Fruit fly (Drosophila melanogaster) whole organism, embryonic: ENCODE results near the gene CG10116.
A peak's percentile ranks its signal among the peaks of the same experiment; 100 is the strongest.

ENCODE experiments used
- Antp ChIP-seq: fragments of 200-800 bp; sonication (Bioruptor generic); optimal IDR thresholded peaks from 3 replicates; lab custom pipeline; 2016; ENCODE audit warnings: missing biosample characterization, missing genetic modification characterization
- CG10654 ChIP-seq: fragments of 200-800 bp; sonication (Bioruptor generic); optimal IDR thresholded peaks from 2 replicates; lab custom pipeline; 2016; ENCODE audit warnings: missing biosample characterization, missing genetic modification characterization
- CG11504 ChIP-seq: fragments of 200-800 bp; sonication (Bioruptor generic); optimal IDR thresholded peaks from 3 replicates; lab custom pipeline; 2019; ENCODE audit warnings: missing biosample characterization, mild to moderate bottlenecking, missing genetic modification characterization, moderate library complexity
- CG11723 ChIP-seq: fragments of 200-800 bp; sonication (Bioruptor generic); optimal IDR thresholded peaks from 2 replicates; lab custom pipeline; 2017; ENCODE audit warnings: missing biosample characterization, mild to moderate bottlenecking, missing genetic modification characterization
- CG12744 ChIP-seq: fragments of 200-800 bp; sonication (Bioruptor generic); optimal IDR thresholded peaks from 2 replicates; lab custom pipeline; 2016; ENCODE audit warnings: missing biosample characterization, missing genetic modification characterization
- CG30020 ChIP-seq: fragments of 200-800 bp; optimal IDR thresholded peaks from 2 replicates; lab custom pipeline; 2019; ENCODE audit warnings: missing biosample characterization, mild to moderate bottlenecking, missing genetic modification characterization, moderate library complexity
- CG3065 ChIP-seq: fragments of 200-800 bp; sonication (Bioruptor generic); optimal IDR thresholded peaks from 2 replicates; lab custom pipeline; 2016; ENCODE audit warnings: missing biosample characterization, missing genetic modification characterization
- CG31365 ChIP-seq: fragments of 200-800 bp; sonication (Bioruptor generic); optimal IDR thresholded peaks from 2 replicates; lab custom pipeline; 2018; ENCODE audit warnings: missing biosample characterization, mild to moderate bottlenecking, missing genetic modification characterization
- CG31388 ChIP-seq: fragments of 200-800 bp; sonication (Bioruptor generic); optimal IDR thresholded peaks from 2 replicates; lab custom pipeline; 2016; ENCODE audit warnings: missing biosample characterization, missing genetic modification characterization
- CG32772 ChIP-seq: fragments of 200-800 bp; sonication (Bioruptor generic); IDR thresholded peaks from 2 replicates; pipeline ENCODE4 v1.3.6; 2022; ENCODE audit warnings: missing biosample characterization, missing genetic modification characterization
- CG33213 ChIP-seq: fragments of 200-800 bp; sonication (Bioruptor generic); optimal IDR thresholded peaks from 3 replicates; lab custom pipeline; 2016; ENCODE audit warnings: missing biosample characterization, missing genetic modification characterization
- CG33557 ChIP-seq: fragments of 200-800 bp; sonication (Bioruptor generic); optimal IDR thresholded peaks from 2 replicates; lab custom pipeline; 2019; ENCODE audit warnings: missing biosample characterization, mild to moderate bottlenecking, missing genetic modification characterization, moderate library complexity
- CG3407 ChIP-seq: fragments of 200-800 bp; sonication (Bioruptor generic); optimal IDR thresholded peaks from 2 replicates; lab custom pipeline; 2018; ENCODE audit warnings: missing biosample characterization, mild to moderate bottlenecking, missing genetic modification characterization
- CG5245 ChIP-seq: fragments of 200-800 bp; sonication (Bioruptor generic); optimal IDR thresholded peaks from 3 replicates; lab custom pipeline; 2016; ENCODE audit warnings: missing biosample characterization, missing genetic modification characterization
- D19B ChIP-seq: fragments of 200-800 bp; sonication (Bioruptor generic); optimal IDR thresholded peaks from 2 replicates; lab custom pipeline; 2017; ENCODE audit warnings: missing biosample characterization, mild to moderate bottlenecking, missing genetic modification characterization
- Dref ChIP-seq: fragments of 200-800 bp; sonication (Bioruptor generic); IDR thresholded peaks from 2 replicates; pipeline ENCODE4 v1.3.6; 2022; ENCODE audit warnings: missing biosample characterization, missing genetic modification characterization
- HHEX ChIP-seq: fragments of 200-800 bp; sonication (Bioruptor generic); optimal IDR thresholded peaks from 3 replicates; lab custom pipeline; 2017; ENCODE audit warnings: missing biosample characterization, mild to moderate bottlenecking, missing genetic modification characterization, missing genetic modification reagents
- HLH3B ChIP-seq: fragments of 200-800 bp; sonication (Bioruptor generic); IDR thresholded peaks from 2 replicates; pipeline ENCODE4 v1.3.6; 2022; ENCODE audit warnings: missing biosample characterization, missing genetic modification characterization
- Hsf ChIP-seq: fragments of 200-800 bp; sonication (Bioruptor generic); optimal IDR thresholded peaks from 3 replicates; lab custom pipeline; 2016; ENCODE audit warnings: missing biosample characterization, missing genetic modification characterization
- Kr ChIP-seq: fragments of 200-800 bp; sonication (Bioruptor generic); optimal IDR thresholded peaks from 2 replicates; lab custom pipeline; 2017; ENCODE audit warnings: missing biosample characterization, mild to moderate bottlenecking, missing genetic modification characterization
- Lim3 ChIP-seq: fragments of 200-800 bp; sonication (Bioruptor generic); IDR thresholded peaks from 2 replicates; pipeline ENCODE4 v1.3.6; 2022; ENCODE audit warnings: missing biosample characterization, missing genetic modification characterization
- Max ChIP-seq: fragments of 200-800 bp; sonication (Bioruptor generic); optimal IDR thresholded peaks from 2 replicates; lab custom pipeline; 2016; ENCODE audit warnings: missing biosample characterization, mild to moderate bottlenecking, missing genetic modification characterization
- NK7.1 ChIP-seq: fragments of 200-800 bp; sonication (Bioruptor generic); optimal IDR thresholded peaks from 3 replicates; lab custom pipeline; 2016; ENCODE audit warnings: missing biosample characterization, missing genetic modification characterization
- Nf-YC ChIP-seq: fragments of 200-800 bp; optimal IDR thresholded peaks from 3 replicates; lab custom pipeline; 2019; ENCODE audit warnings: missing biosample characterization, mild to moderate bottlenecking, missing genetic modification characterization, moderate library complexity
- Oli ChIP-seq: fragments of 200-800 bp; sonication (Bioruptor generic); optimal IDR thresholded peaks from 2 replicates; lab custom pipeline; 2018; ENCODE audit warnings: missing biosample characterization, mild to moderate bottlenecking, missing genetic modification characterization, moderate library complexity
- Ptx1 ChIP-seq: fragments of 200-800 bp; sonication (Bioruptor generic); IDR thresholded peaks from 2 replicates; pipeline ENCODE4 v1.3.6; 2022; ENCODE audit warnings: missing biosample characterization, missing genetic modification characterization
- Stat92E ChIP-seq, 3 experiments: fragments of >200 bp in 2 of 3; fragments of 200-800 bp in 1 of 3; sonication (Bioruptor generic) in 1 of 3; optimal IDR thresholded peaks; 2 replicates each; lab custom pipeline; 2017 to 2019; ENCODE audit warnings: missing biosample characterization in 3 of 3, missing genetic modification characterization in 3 of 3, mild to moderate bottlenecking in 1 of 3, moderate library complexity in 1 of 3
- Usf ChIP-seq: fragments of 200-800 bp; sonication (Bioruptor generic); optimal IDR thresholded peaks from 2 replicates; lab custom pipeline; 2017; ENCODE audit warnings: missing genotype, missing biosample characterization, missing genetic modification characterization
- ap ChIP-seq: fragments of 200-800 bp; sonication (Bioruptor generic); IDR thresholded peaks from 2 replicates; pipeline ENCODE4 v1.3.6; 2022; ENCODE audit warnings: missing biosample characterization, missing genetic modification characterization
- ash1 ChIP-seq: fragments of 200-800 bp; sonication (Bioruptor generic); optimal IDR thresholded peaks from 2 replicates; lab custom pipeline; 2018; ENCODE audit warnings: missing biosample characterization, mild to moderate bottlenecking, missing genetic modification characterization
- cato ChIP-seq: fragments of 200-800 bp; sonication (Bioruptor generic); optimal IDR thresholded peaks from 2 replicates; lab custom pipeline; 2016; ENCODE audit warnings: missing biosample characterization, missing genetic modification characterization, borderline replicate concordance
- cg ChIP-seq: fragments of 200-800 bp; sonication (Bioruptor generic); optimal IDR thresholded peaks from 3 replicates; lab custom pipeline; 2019; ENCODE audit warnings: missing biosample characterization, mild to moderate bottlenecking, missing genetic modification characterization, moderate library complexity
- disco-r ChIP-seq: fragments of 200-800 bp; sonication (Bioruptor generic); optimal IDR thresholded peaks from 2 replicates; lab custom pipeline; 2016; ENCODE audit warnings: missing biosample characterization, missing genetic modification characterization
- dm ChIP-seq: fragments of 200-800 bp; sonication (Bioruptor generic); optimal IDR thresholded peaks from 3 replicates; lab custom pipeline; 2016; ENCODE audit warnings: missing biosample characterization, missing genetic modification characterization
- ems ChIP-seq: fragments of 200-800 bp; sonication (Bioruptor generic); optimal IDR thresholded peaks from 3 replicates; lab custom pipeline; 2016; ENCODE audit warnings: missing biosample characterization, missing genetic modification characterization
- gce ChIP-seq: fragments of 200-800 bp; sonication (Bioruptor generic); IDR thresholded peaks from 3 replicates; pipeline ENCODE4 v1.3.6; 2022; ENCODE audit warnings: missing biosample characterization, missing genetic modification characterization
- her ChIP-seq: fragments of 200-800 bp; sonication (Bioruptor generic); optimal IDR thresholded peaks from 2 replicates; lab custom pipeline; 2016; ENCODE audit warnings: missing biosample characterization, missing genetic modification characterization
- hth ChIP-seq: fragments of >200 bp; optimal IDR thresholded peaks from 2 replicates; lab custom pipeline; 2017; ENCODE audit warnings: inconsistent platforms
- jumu ChIP-seq: fragments of 200-800 bp; sonication (Bioruptor generic); optimal IDR thresholded peaks from 3 replicates; lab custom pipeline; 2016; ENCODE audit warnings: missing biosample characterization, missing genetic modification characterization
- mirr ChIP-seq: fragments of 200-800 bp; sonication (Bioruptor generic); optimal IDR thresholded peaks from 3 replicates; lab custom pipeline; 2018; ENCODE audit warnings: missing biosample characterization, mild to moderate bottlenecking, missing genetic modification characterization
- nerfin-2 ChIP-seq: fragments of 200-800 bp; sonication (Bioruptor generic); IDR thresholded peaks from 2 replicates; pipeline ENCODE4 v1.3.6; 2022; ENCODE audit warnings: missing biosample characterization, missing genetic modification characterization; ENCODE audit not compliant: partially characterized antibody
- oc ChIP-seq: fragments of 200-800 bp; sonication (Bioruptor generic); optimal IDR thresholded peaks from 2 replicates; lab custom pipeline; 2018; ENCODE audit warnings: missing biosample characterization, mild to moderate bottlenecking, missing genetic modification characterization, moderate library complexity
- pho ChIP-seq: fragments of 200-800 bp; sonication (Bioruptor generic); optimal IDR thresholded peaks from 2 replicates; lab custom pipeline; 2016; ENCODE audit warnings: missing biosample characterization, missing genetic modification characterization
- sc ChIP-seq, 3 experiments: fragments of >200 bp in 2 of 3; fragments of 200-800 bp in 1 of 3; sonication (Bioruptor generic) in 1 of 3; optimal IDR thresholded peaks; 2 replicates in 2 of 3; 3 replicates in 1 of 3; lab custom pipeline; 2017; ENCODE audit warnings: mild to moderate bottlenecking in 1 of 3, missing biosample characterization in 1 of 3, missing genetic modification characterization in 1 of 3, missing genetic modification reagents in 1 of 3
- slp2 ChIP-seq: fragments of 200-800 bp; sonication (Bioruptor generic); optimal IDR thresholded peaks from 2 replicates; lab custom pipeline; 2016; ENCODE audit warnings: missing biosample characterization, missing genetic modification characterization
- sob ChIP-seq: fragments of 200-800 bp; sonication (Bioruptor generic); IDR thresholded peaks from 2 replicates; pipeline ENCODE4 v1.3.6; 2022; ENCODE audit warnings: missing biosample characterization, missing genetic modification characterization
- trem ChIP-seq: fragments of 200-800 bp; optimal IDR thresholded peaks from 3 replicates; lab custom pipeline; 2019; ENCODE audit warnings: missing biosample characterization, mild to moderate bottlenecking, missing genetic modification characterization, moderate library complexity
- ttk ChIP-seq: fragments of 200-800 bp; sonication (Bioruptor generic); IDR thresholded peaks from 2 replicates; pipeline ENCODE4 v2.1.2; 2022; ENCODE audit warnings: missing biosample characterization, missing genetic modification characterization
- unc-4 ChIP-seq: fragments of 200-800 bp; sonication (Bioruptor generic); IDR thresholded peaks from 2 replicates; pipeline ENCODE4 v1.3.6; 2022; ENCODE audit warnings: missing biosample characterization, missing genetic modification characterization; ENCODE audit not compliant: partially characterized antibody
- wor ChIP-seq: fragments of 200-800 bp; sonication (Bioruptor generic); IDR thresholded peaks from 2 replicates; pipeline ENCODE4 v1.3.6; 2022; ENCODE audit warnings: missing biosample characterization, missing genetic modification characterization

Gene CG10116

DNA sequence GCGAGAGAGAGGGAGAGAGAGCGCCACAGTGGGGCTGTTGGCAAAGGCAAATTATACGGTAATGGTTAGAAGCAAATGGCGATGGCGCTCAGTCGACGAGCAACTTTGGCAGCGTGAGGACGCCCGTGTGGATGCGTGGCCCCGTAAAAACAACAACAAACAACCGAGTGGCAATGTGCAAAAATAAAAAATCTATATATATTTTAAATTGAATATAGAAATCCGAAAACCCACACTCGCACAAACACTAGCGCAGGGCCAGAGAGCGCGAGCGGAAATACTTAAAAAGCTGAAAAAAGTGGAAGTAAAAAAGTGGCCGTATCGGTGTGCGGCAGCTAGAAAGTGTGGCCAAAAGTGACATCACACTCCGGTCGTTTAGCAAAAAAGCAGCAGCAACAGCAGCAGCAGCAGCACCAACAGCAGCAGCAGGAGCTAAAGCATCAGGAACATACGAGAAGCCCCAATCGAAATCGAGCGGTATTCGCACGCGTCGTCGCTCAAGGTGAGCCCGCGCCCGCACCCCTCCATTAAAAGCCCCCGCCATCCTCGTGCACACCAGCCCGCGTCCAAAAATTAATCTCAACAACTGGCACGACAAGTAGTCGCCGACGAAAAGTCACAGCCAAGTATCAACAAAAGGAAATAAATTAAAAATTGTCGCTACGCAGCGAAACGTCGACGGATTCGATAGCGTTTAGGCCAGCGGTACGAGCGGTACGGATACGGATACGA lies 20.6 kb upstream of the CG10116 start, which contains the start of gene stv (continued):
- TF ChIP-seq nerfin-2 (GFP tag; lab: Robert Waterston, UW) (no peak), CG5245 (GFP tag; lab: Kevin White, UChicago) (no peak), Stat92E (GFP tag; optimal IDR thresholded peaks at IDR 0.05; lab: Kevin White, UChicago) (no peak), disco-r (GFP tag; lab: Kevin White, UChicago) (no peak), CG33557 (GFP tag; lab: Kevin White, UChicago) (no peak), oc (tag; lab: Kevin White, UChicago) (no peak), pho (GFP tag; lab: Kevin White, UChicago) (no peak), CG31388 (no peak), her (GFP tag; lab: Kevin White, UChicago) (no peak), Antp (GFP tag; lab: Kevin White, UChicago) (no peak), ttk (no peak), NK7.1 (GFP tag; lab: Kevin White, UChicago) (no peak), unc-4 (GFP tag; lab: Robert Waterston, UW) (no peak; the same call in 1 of the 2 replicates), CG31365 (tag; lab: Kevin White, UChicago) (no peak), jumu (GFP tag; lab: Kevin White, UChicago) (no peak), CG33213 (GFP tag; lab: Kevin White, UChicago) (no peak), CG32772 (GFP tag; lab: Robert Waterston, UW) (no peak), cato (GFP tag; lab: Kevin White, UChicago) (no peak), mirr (GFP tag; lab: Kevin White, UChicago) (peak; percentile 11), Max (GFP tag; lab: Kevin White, UChicago) (no peak), Hsf (GFP tag; lab: Kevin White, UChicago) (no peak), Dref (GFP tag; lab: Robert Waterston, UW) (no peak), cg (GFP tag; lab: Kevin White, UChicago) (no peak), Oli (tag; lab: Kevin White, UChicago) (no peak), wor (GFP tag; lab: Robert Waterston, UW) (no peak), gce (GFP tag; lab: Robert Waterston, UW) (no peak), Nf-YC (tag; lab: Kevin White, UChicago) (no peak), sob (0 out of 2 replicates have a peak, but pooled peaks have one; percentile 7), Usf (GFP tag; lab: Kevin White, UChicago) (no peak), D19B (no peak), Lim3 (no peak), HLH3B (GFP tag; lab: Robert Waterston, UW) (no peak), ems (GFP tag; lab: Kevin White, UChicago) (no peak), Kr (GFP tag; lab: Kevin White, UChicago) (no peak), CG11504 (tag; lab: Kevin White, UChicago) (no peak), slp2 (GFP tag; lab: Kevin White, UChicago) (no peak), CG10654 (no peak), CG3407 (GFP tag; lab: Kevin White, UChicago) (no peak), CG30020 (tag; lab: Kevin White, UChicago) (no peak), CG12744 (GFP tag; lab: Kevin White, UChicago) (no peak), trem (tag; lab: Kevin White, UChicago) (no peak), ash1 (GFP tag; lab: Kevin White, UChicago) (no peak), HHEX (GFP tag; lab: Kevin White, UChicago) (peak; percentile 12), dm (GFP tag; lab: Kevin White, UChicago) (no peak), hth (lab: Kevin White, UChicago) (no peak), CG3065 (GFP tag; lab: Kevin White, UChicago) (no peak), ap (GFP tag; lab: Robert Waterston, UW) (no peak), CG11723 (GFP tag; lab: Kevin White, UChicago) (no peak), Ptx1 (no peak), sc (optimal IDR thresholded peaks at IDR 0.05; lab: Kevin White, UChicago) (no peak), sc (GFP tag; optimal IDR thresholded peaks at IDR 0.05; lab: Kevin White, UChicago) (no peak)
